Worm (Caenorhabditis elegans) whole organism, mixed stage, embryonic: Measurements from ENCODE around the gene ZK697.8.

Experiments used
- elt-1 ChIP-seq: sonication (generic microtip); optimal IDR thresholded peaks from 2 replicates; lab custom pipeline; 2017; ENCODE audit warnings: missing genetic modification characterization, mild to moderate bottlenecking, missing compliant biosample characterization, antibody characterized with exemption, moderate library complexity, borderline replicate concordance; ENCODE audit not compliant: insufficient read depth
- nhr-237 ChIP-seq: fragments of 150-350 bp; optimal IDR thresholded peaks from 2 replicates; lab custom pipeline; 2014; ENCODE audit warnings: missing biosample characterization, missing genetic modification characterization
- unc-62 ChIP-seq: fragments of 150-350 bp; optimal IDR thresholded peaks from 2 replicates; lab custom pipeline; 2014; ENCODE audit warnings: missing biosample characterization, missing genetic modification reagents, missing genetic modification characterization

DNA sequence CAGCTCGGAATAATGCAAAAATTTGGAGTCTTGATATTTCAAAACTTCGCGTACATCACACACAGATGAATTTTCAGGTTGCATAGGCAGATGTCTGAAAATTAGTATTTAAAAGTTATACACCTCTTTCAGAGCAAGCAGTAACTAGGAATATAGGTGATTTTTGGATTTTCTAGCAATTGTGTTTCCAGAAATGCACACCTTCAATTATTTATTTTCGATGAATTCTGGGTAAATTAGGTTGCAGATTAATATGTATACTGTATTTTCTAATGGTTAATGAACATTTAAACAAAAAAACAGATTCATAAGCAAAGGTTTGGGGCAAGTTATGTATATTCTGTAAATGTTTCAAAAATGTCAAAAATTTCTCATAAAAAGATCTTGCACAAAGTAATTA, 7.9 kb downstream of the ZK697.8 start, which contains the start of gene srab-25:
- no peak for TF ChIP-seq nhr-237 (tag; lab: Kevin White, UChicago)
- no peak for TF ChIP-seq elt-1 (tag; lab: Kevin White, UChicago)
- no peak for TF ChIP-seq unc-62 (GFP tag; lab: Kevin White, UChicago)
